Worm (Caenorhabditis elegans): ENCODE measurements around the gene nhr-130.

Gene nhr-130

ce11 chrV:482860-483259, 279 bp downstream of the nhr-130 start:
- TF ChIP-seq cog-1 (tag; optimal IDR thresholded peaks at IDR 0.05) (no peak), T22C8.4 (GFP tag; IDR thresholded peaks at IDR 0.05) (no peak), med-1 (GFP tag; optimal IDR thresholded peaks at IDR 0.05; ENCODE audit: insufficient read depth) (no peak)

ce11 chrV:479046-479445, 4.1 kb downstream of the nhr-130 start:
- TF ChIP-seq klf-2 (GFP tag; conservative IDR thresholded peaks at IDR 0.05): no peak
- TF ChIP-seq T22C8.4 (GFP tag; IDR thresholded peaks at IDR 0.05): no peak
- no peak for TF ChIP-seq ztf-23 (GFP tag; IDR thresholded peaks at IDR 0.05)
- no peak for TF ChIP-seq cog-1 (tag; optimal IDR thresholded peaks at IDR 0.05)
- no peak for TF ChIP-seq tab-1 (GFP tag; IDR thresholded peaks at IDR 0.05)
- TF ChIP-seq ztf-29 (GFP tag; IDR thresholded peaks at IDR 0.05): no peak

- TF ChIP-seq tab-1 (GFP tag; IDR thresholded peaks at IDR 0.05) (no peak), T22C8.4 (GFP tag; IDR thresholded peaks at IDR 0.05) (no peak), klf-2 (GFP tag; conservative IDR thresholded peaks at IDR 0.05) (no peak), flt-1 (GFP tag; IDR thresholded peaks at IDR 0.05) (no peak), med-1 (GFP tag; optimal IDR thresholded peaks at IDR 0.05; ENCODE audit: insufficient read depth) (no peak), cog-1 (tag; optimal IDR thresholded peaks at IDR 0.05) (no peak)
Measured at ce11 chrV:477664-478212, 5.4 kb downstream of the nhr-130 start, which contains the start of gene nhr-55. nhr-55 (plus strand) TSS chrV:478162.

- TF ChIP-seq ztf-23 (GFP tag; IDR thresholded peaks at IDR 0.05) (no peak), flt-1 (GFP tag; IDR thresholded peaks at IDR 0.05) (no peak), klf-2 (GFP tag; conservative IDR thresholded peaks at IDR 0.05) (no peak), tab-1 (GFP tag; IDR thresholded peaks at IDR 0.05) (no peak), cog-1 (tag; optimal IDR thresholded peaks at IDR 0.05) (no peak)
Measured at ce11 chrV:474516-474915, 8.6 kb downstream of the nhr-130 start, which contains the start of gene nhr-99. nhr-99 (plus strand) TSS chrV:474778.

- TF ChIP-seq ztf-29 (GFP tag; IDR thresholded peaks at IDR 0.05) (no peak), ref-1 (GFP tag; conservative IDR thresholded peaks at IDR 0.05) (no peak), T22C8.4 (GFP tag; IDR thresholded peaks at IDR 0.05) (no peak), klf-2 (GFP tag; conservative IDR thresholded peaks at IDR 0.05) (no peak), ztf-23 (GFP tag; IDR thresholded peaks at IDR 0.05) (no peak), flt-1 (GFP tag; IDR thresholded peaks at IDR 0.05) (no peak), med-1 (GFP tag; optimal IDR thresholded peaks at IDR 0.05; ENCODE audit: insufficient read depth) (no peak), cog-1 (tag; optimal IDR thresholded peaks at IDR 0.05) (no peak), tab-1 (GFP tag; IDR thresholded peaks at IDR 0.05) (no peak)
Measured at ce11 chrV:472589-472988, 10.6 kb downstream of the nhr-130 start, which contains the start of gene srt-31. srt-31 (plus strand) TSS chrV:472889.

ce11 chrV:468460-468859, 14.7 kb downstream of the nhr-130 start, which contains the start of gene srbc-57:
srbc-57 (minus strand) TSS chrV:468560.
- TF ChIP-seq klf-2 (GFP tag; conservative IDR thresholded peaks at IDR 0.05) (no peak), tab-1 (GFP tag; IDR thresholded peaks at IDR 0.05) (no peak), ztf-29 (GFP tag; IDR thresholded peaks at IDR 0.05) (no peak), ref-1 (GFP tag; conservative IDR thresholded peaks at IDR 0.05) (no peak), med-1 (GFP tag; optimal IDR thresholded peaks at IDR 0.05; ENCODE audit: insufficient read depth) (no peak), T22C8.4 (GFP tag; IDR thresholded peaks at IDR 0.05) (no peak), ztf-23 (GFP tag; IDR thresholded peaks at IDR 0.05) (no peak), cog-1 (tag; optimal IDR thresholded peaks at IDR 0.05) (no peak), flt-1 (GFP tag; IDR thresholded peaks at IDR 0.05) (no peak)

- TF ChIP-seq flt-1 (GFP tag; IDR thresholded peaks at IDR 0.05): no peak
- no peak for TF ChIP-seq ztf-29 (GFP tag; IDR thresholded peaks at IDR 0.05)
- no peak for TF ChIP-seq med-1 (GFP tag; optimal IDR thresholded peaks at IDR 0.05; ENCODE audit: insufficient read depth)
- TF ChIP-seq tab-1 (GFP tag; IDR thresholded peaks at IDR 0.05): no peak
- TF ChIP-seq klf-2 (GFP tag; conservative IDR thresholded peaks at IDR 0.05): no peak
- TF ChIP-seq ztf-23 (GFP tag; IDR thresholded peaks at IDR 0.05): no peak
- TF ChIP-seq T22C8.4 (GFP tag; IDR thresholded peaks at IDR 0.05): no peak
- TF ChIP-seq ref-1 (GFP tag; conservative IDR thresholded peaks at IDR 0.05): no peak
- TF ChIP-seq cog-1 (tag; optimal IDR thresholded peaks at IDR 0.05): no peak
Measured at ce11 chrV:467507-467906, 15.6 kb downstream of the nhr-130 start.

- no peak for TF ChIP-seq ztf-23 (GFP tag; IDR thresholded peaks at IDR 0.05)
- no peak for TF ChIP-seq ztf-29 (GFP tag; IDR thresholded peaks at IDR 0.05)
- no peak for TF ChIP-seq cog-1 (tag; optimal IDR thresholded peaks at IDR 0.05)
- TF ChIP-seq tab-1 (GFP tag; IDR thresholded peaks at IDR 0.05): no peak
- TF ChIP-seq T22C8.4 (GFP tag; IDR thresholded peaks at IDR 0.05): no peak
- TF ChIP-seq med-1 (GFP tag; optimal IDR thresholded peaks at IDR 0.05; ENCODE audit: insufficient read depth): no peak
- no peak for TF ChIP-seq flt-1 (GFP tag; IDR thresholded peaks at IDR 0.05)
- TF ChIP-seq ref-1 (GFP tag; conservative IDR thresholded peaks at IDR 0.05): no peak
- TF ChIP-seq klf-2 (GFP tag; conservative IDR thresholded peaks at IDR 0.05): no peak
Measured at ce11 chrV:465355-465754, 17.8 kb downstream of the nhr-130 start.

ce11 chrV:464800-465199, 18.3 kb downstream of the nhr-130 start, which contains the start of gene nhr-201:
nhr-201 (plus strand) TSS chrV:464828.
- TF ChIP-seq med-1 (GFP tag; optimal IDR thresholded peaks at IDR 0.05; ENCODE audit: insufficient read depth) (no peak), cog-1 (tag; optimal IDR thresholded peaks at IDR 0.05) (no peak), ref-1 (GFP tag; conservative IDR thresholded peaks at IDR 0.05) (no peak), klf-2 (GFP tag; conservative IDR thresholded peaks at IDR 0.05) (no peak), ztf-23 (GFP tag; IDR thresholded peaks at IDR 0.05) (no peak)

- TF ChIP-seq cog-1 (tag; optimal IDR thresholded peaks at IDR 0.05): no peak
Measured at ce11 chrV:462263-462662, 20.9 kb downstream of the nhr-130 start, which contains the start of gene nhr-202. nhr-202 (plus strand) TSS chrV:462588.

- no peak for TF ChIP-seq cog-1 (tag; optimal IDR thresholded peaks at IDR 0.05)
- no peak for TF ChIP-seq tab-1 (GFP tag; IDR thresholded peaks at IDR 0.05)
- TF ChIP-seq ztf-23 (GFP tag; IDR thresholded peaks at IDR 0.05): no peak
- no peak for TF ChIP-seq T22C8.4 (GFP tag; IDR thresholded peaks at IDR 0.05)
- no peak for TF ChIP-seq klf-2 (GFP tag; conservative IDR thresholded peaks at IDR 0.05)
- no peak for TF ChIP-seq ztf-29 (GFP tag; IDR thresholded peaks at IDR 0.05)
- no peak for TF ChIP-seq ref-1 (GFP tag; conservative IDR thresholded peaks at IDR 0.05)
- no peak for TF ChIP-seq med-1 (GFP tag; optimal IDR thresholded peaks at IDR 0.05; ENCODE audit: insufficient read depth)
- no peak for TF ChIP-seq flt-1 (GFP tag; IDR thresholded peaks at IDR 0.05)
Measured at ce11 chrV:459464-459863, 23.7 kb downstream of the nhr-130 start, which contains the start of gene nhr-203. nhr-203 (plus strand) TSS chrV:459795.

Data from whole organism, midembryonic.